Worm (Caenorhabditis elegans): Measurements from ENCODE around the gene srh-11.
"Not testable (repeated sequence)": the region's sequence is repeated elsewhere in the genome, so short reads cannot be mapped to it uniquely, and the experiment has no call there.

srh-11 gene

DNA sequence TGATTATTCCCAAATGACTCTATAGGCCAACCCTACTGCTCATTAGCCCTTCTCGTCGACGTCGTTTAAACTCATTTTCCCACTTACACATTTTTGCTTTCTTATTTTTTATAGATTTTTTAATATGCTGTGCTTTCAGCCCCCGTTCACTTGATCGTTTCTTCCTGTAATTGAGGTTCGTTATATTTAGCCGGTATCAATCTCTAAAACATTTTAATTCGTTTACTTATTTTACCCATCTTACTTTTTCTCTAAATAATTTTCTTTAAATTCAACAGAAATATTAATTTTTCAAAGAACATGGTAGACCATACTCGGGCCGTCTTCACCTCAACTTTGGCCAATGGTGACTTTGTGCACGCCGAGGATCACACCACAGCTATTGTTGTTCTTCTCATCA, 22.8 kb upstream of the srh-11 start, which contains the start of gene F55E10.1:
Gene F55E10.1, plus strand, starts transcription at position 301 of the 400 bp plus-strand sequence.
- TF ChIP-seq nhr-2 (tag; optimal IDR thresholded peaks at IDR 0.05) (no peak), nhr-237 (tag; optimal IDR thresholded peaks at IDR 0.05) (no peak), ceh-43 (GFP tag; optimal IDR thresholded peaks at IDR 0.05) (no peak), ceh-39 (tag; optimal IDR thresholded peaks at IDR 0.05) (no peak), tbx-8 (GFP tag; optimal IDR thresholded peaks at IDR 0.05) (no peak), mls-2 (tag; optimal IDR thresholded peaks at IDR 0.05) (no peak), unc-120 (tag; optimal IDR thresholded peaks at IDR 0.05; ENCODE audit: poor library complexity, severe bottlenecking) (no peak), nhr-12 (tag; optimal IDR thresholded peaks at IDR 0.05) (no peak)

DNA sequence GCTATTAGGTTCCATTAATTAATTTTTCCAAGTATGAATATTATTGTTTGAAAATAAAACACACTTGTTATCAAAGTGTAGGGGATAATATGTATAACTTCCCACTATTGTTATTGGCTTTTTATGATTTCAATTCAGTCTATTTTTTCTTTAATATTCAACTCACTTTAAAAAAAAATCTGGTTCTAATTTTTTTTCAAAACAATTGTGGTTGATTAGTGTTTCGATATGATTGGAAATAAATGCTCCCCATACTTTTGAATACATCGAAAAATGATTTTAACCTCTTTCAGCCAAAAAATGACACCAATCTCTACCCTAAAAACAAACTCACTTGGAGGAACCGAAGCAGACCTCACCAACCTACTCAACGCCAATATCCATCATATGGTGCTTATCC, 21.5 kb upstream of the srh-11 start, which contains the start of gene F55E10.2:
Gene F55E10.2, plus strand, starts transcription at position 301 of the 400 bp plus-strand sequence.
- no peak for TF ChIP-seq mls-2 (tag; optimal IDR thresholded peaks at IDR 0.05)
- no peak for TF ChIP-seq sem-2 (GFP tag; optimal IDR thresholded peaks at IDR 0.05)
- no peak for TF ChIP-seq nhr-28 (tag; optimal IDR thresholded peaks at IDR 0.05)
- TF ChIP-seq unc-39 (tag; optimal IDR thresholded peaks at IDR 0.05) = no peak

DNA sequence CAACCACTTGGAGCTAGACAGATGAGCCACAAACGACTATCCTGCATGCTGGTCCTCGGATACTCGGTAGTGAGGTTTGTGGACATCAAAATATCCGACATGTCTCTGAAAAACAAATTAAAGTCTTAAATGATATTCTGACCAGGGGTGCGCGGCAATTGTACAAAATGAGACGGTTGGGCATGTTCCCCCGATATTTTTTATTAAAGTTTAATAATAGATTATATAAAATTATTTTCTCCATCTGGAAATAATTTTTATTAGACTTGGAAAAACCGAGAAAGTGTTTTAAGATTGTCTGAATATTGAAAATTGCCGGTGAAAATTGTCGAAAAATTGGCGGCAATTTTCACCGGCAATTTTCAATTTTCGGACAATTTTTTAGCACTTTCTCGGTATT, 8.9 kb upstream of the srh-11 start, which contains the start of gene F55E10.4:
Gene F55E10.4, minus strand, starts transcription at position 101 of the 400 bp plus-strand sequence.
- no peak for TF ChIP-seq mep-1 (tag; optimal IDR thresholded peaks at IDR 0.05)

DNA sequence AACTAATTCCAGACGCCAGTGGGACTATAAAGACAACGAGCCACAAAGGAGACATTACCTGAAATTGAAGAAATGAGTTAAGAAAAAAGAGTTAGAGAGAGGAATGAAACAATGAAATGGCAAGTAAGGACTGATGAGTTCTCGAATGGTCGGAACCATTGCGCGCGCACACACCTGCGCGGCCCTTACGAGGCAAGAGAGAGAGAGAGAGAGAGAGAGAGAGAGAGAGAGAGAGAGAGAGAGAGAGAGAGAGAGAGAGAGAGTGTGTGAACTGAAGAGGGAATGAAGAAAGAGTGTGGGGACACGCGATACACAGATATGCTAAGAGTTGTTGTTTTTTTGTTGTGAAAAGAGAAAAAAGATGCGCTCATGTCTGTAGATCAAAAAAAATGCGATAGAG, 7.5 kb upstream of the srh-11 start, which contains the start of gene R09F10.8:
Gene R09F10.8, minus strand, starts transcription at position 58 of the 400 bp plus-strand sequence.
- TF ChIP-seq sptf-1 (tag; optimal IDR thresholded peaks at IDR 0.05) = no peak
- TF ChIP-seq mab-5 (tag; optimal IDR thresholded peaks at IDR 0.05) = no peak
- TF ChIP-seq unc-39 (tag; optimal IDR thresholded peaks at IDR 0.05) = no peak
- TF ChIP-seq nhr-76 (tag; optimal IDR thresholded peaks at IDR 0.05) = no peak
- no peak for TF ChIP-seq lin-13 (tag; optimal IDR thresholded peaks at IDR 0.05)
- TF ChIP-seq elt-1 (tag; optimal IDR thresholded peaks at IDR 0.05; ENCODE audit: borderline replicate concordance, insufficient read depth) = no peak
- TF ChIP-seq ces-1 (GFP tag; optimal IDR thresholded peaks at IDR 0.05) = no peak
- TF ChIP-seq blmp-1 (tag; optimal IDR thresholded peaks at IDR 0.05) = no peak
- no peak for TF ChIP-seq ham-2 (GFP tag; optimal IDR thresholded peaks at IDR 0.05)
- TF ChIP-seq ceh-43 (GFP tag; optimal IDR thresholded peaks at IDR 0.05) = no peak
- TF ChIP-seq tbx-8 (GFP tag; optimal IDR thresholded peaks at IDR 0.05) = no peak
- no peak for TF ChIP-seq ceh-39 (tag; optimal IDR thresholded peaks at IDR 0.05)

DNA sequence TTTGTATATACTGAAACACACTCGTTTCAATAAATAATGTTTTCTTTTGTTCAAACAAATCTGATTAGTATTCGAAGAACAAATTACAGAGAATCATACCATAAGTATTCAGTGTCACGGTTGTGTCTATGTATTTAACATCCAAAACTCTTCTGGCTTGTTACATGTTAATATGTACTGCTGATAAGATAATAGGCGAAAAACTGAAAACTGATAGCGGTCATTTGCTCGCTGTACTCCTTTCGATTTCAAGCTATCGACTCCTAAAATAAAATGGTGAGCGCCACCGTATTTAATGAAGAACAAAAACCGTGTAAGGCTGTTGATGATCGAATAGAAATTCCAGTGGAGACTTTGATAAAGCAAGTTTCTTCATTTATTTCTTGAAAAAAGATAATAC, 4.5 kb upstream of the srh-11 start, which contains the start of gene R09F10.1:
Gene R09F10.1, plus strand, starts transcription at position 222 of the 400 bp plus-strand sequence.
- no peak for TF ChIP-seq nhr-2 (tag; optimal IDR thresholded peaks at IDR 0.05)
- no peak for TF ChIP-seq lin-13 (tag; optimal IDR thresholded peaks at IDR 0.05)
- TF ChIP-seq ceh-43 (GFP tag; optimal IDR thresholded peaks at IDR 0.05) = no peak

DNA sequence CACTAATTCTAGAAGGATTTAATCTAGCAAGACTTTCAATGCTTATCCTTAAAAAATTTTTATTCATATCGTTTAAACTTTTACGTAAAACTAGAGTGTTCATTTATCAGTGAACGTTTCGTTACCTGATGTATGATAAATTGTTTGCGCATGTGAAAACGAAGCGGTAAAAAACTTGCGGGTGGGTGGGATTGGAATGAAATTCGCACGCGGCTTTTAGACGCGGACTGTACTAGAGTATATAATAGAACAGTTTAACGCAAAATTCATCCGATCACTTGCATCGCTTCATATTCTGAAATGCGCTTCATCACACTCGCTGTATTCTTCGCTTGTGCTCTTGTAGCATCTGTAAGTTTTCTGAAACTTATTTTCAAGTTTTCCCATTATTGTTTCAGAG, 3.0 kb upstream of the srh-11 start, which contains the start of gene abu-9:
Gene abu-9, plus strand, starts transcription at position 301 of the 400 bp plus-strand sequence.
- TF ChIP-seq blmp-1 (tag; optimal IDR thresholded peaks at IDR 0.05); elt-1 (tag; optimal IDR thresholded peaks at IDR 0.05; ENCODE audit: borderline replicate concordance, insufficient read depth); pha-4 (tag; optimal IDR thresholded peaks at IDR 0.05): not testable (repeated sequence)

DNA sequence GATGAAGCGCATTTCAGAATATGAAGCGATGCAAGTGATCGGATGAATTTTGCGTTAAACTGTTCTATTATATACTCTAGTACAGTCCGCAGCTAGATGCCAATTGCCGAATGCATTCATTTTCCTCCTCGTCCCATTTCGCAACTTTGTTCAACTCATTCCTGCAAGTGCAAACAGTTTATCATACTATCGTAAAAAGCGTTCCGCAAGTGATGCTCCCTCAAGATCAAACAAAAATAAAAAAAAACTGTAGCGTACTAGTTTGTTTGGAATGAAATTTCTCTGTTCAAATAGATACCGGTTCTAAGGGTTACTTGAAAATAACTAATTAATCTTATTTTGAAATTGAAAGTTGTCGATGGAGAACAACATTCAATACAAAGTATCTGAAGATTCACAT, 2.0 kb upstream of the srh-11 start, which contains the start of gene pqn-57:
Gene pqn-57, minus strand, starts transcription at position 101 of the 400 bp plus-strand sequence.
- TF ChIP-seq M03D4.4 (tag; optimal IDR thresholded peaks at IDR 0.05) (no peak), ztf-11 (tag; optimal IDR thresholded peaks at IDR 0.05) (no peak), unc-120 (tag; optimal IDR thresholded peaks at IDR 0.05; ENCODE audit: poor library complexity, severe bottlenecking) (no peak), nhr-237 (tag; optimal IDR thresholded peaks at IDR 0.05) (no peak), elt-3 (tag; optimal IDR thresholded peaks at IDR 0.05) (no peak), unc-39 (tag; optimal IDR thresholded peaks at IDR 0.05) (no peak), flh-1 (GFP tag; optimal IDR thresholded peaks at IDR 0.05) (no peak), blmp-1 (tag; optimal IDR thresholded peaks at IDR 0.05) (no peak), tbx-8 (GFP tag; optimal IDR thresholded peaks at IDR 0.05) (no peak), bed-3 (GFP tag; optimal IDR thresholded peaks at IDR 0.05) (no peak), nhr-76 (tag; optimal IDR thresholded peaks at IDR 0.05) (no peak), snpc-4 (tag; optimal IDR thresholded peaks at IDR 0.05) (no peak), drap-1 (GFP tag; optimal IDR thresholded peaks at IDR 0.05) (no peak), unc-62 (GFP tag; optimal IDR thresholded peaks at IDR 0.05) (no peak), lin-32 (GFP tag; optimal IDR thresholded peaks at IDR 0.05) (no peak)

Data from whole organism, mixed stage, embryonic.